Worm (Caenorhabditis elegans) whole organism, early embryonic: ENCODE data around the gene srh-203.
"Not testable (repeated sequence)": the region's sequence is repeated elsewhere in the genome, so short reads cannot be mapped to it uniquely, and the experiment has no call there.

Source experiments
- B0310.2 ChIP-seq: sonication (generic microtip); optimal IDR thresholded peaks from 2 replicates; lab custom pipeline; 2016; ENCODE audit warnings: mild to moderate bottlenecking, missing genetic modification characterization, missing compliant biosample characterization
- F13C5.2 ChIP-seq: sonication (generic microtip); optimal IDR thresholded peaks from 2 replicates; lab custom pipeline; 2017; ENCODE audit warnings: mild to moderate bottlenecking, missing genetic modification characterization, inconsistent platforms, missing compliant biosample characterization
- aly-1 ChIP-seq: sonication (generic microtip); optimal IDR thresholded peaks from 2 replicates; lab custom pipeline; 2016; ENCODE audit warnings: missing genetic modification characterization, missing compliant biosample characterization
- ama-1 ChIP-seq: fragments of 150-350 bp; optimal IDR thresholded peaks from 2 replicates; lab custom pipeline; 2014
- ceh-13 ChIP-seq: fragments of 200-800 bp; sonication (Bioruptor generic); optimal IDR thresholded peaks from 2 replicates; lab custom pipeline; 2018; ENCODE audit warnings: mild to moderate bottlenecking, missing genetic modification characterization, missing compliant biosample characterization
- ceh-36 ChIP-seq: sonication (generic microtip); optimal IDR thresholded peaks from 2 replicates; lab custom pipeline; 2016; ENCODE audit warnings: missing genetic modification characterization, inconsistent platforms, missing compliant biosample characterization
- ets-7 ChIP-seq: sonication (generic microtip); optimal IDR thresholded peaks from 2 replicates; lab custom pipeline; 2016; ENCODE audit warnings: missing genotype, missing genetic modification characterization, missing compliant biosample characterization
- flt-1 ChIP-seq: fragments of 200-800 bp; sonication (Bioruptor generic); IDR thresholded peaks from 2 replicates; pipeline ENCODE4 v1.3.6; 2022; ENCODE audit warnings: missing genetic modification characterization, missing compliant biosample characterization
- hmbx-1 ChIP-seq: sonication (generic microtip); optimal IDR thresholded peaks from 2 replicates; lab custom pipeline; 2016; ENCODE audit warnings: mild to moderate bottlenecking, missing genetic modification characterization, missing compliant biosample characterization
- hmg-4 ChIP-seq: fragments of 200-800 bp; sonication (Bioruptor generic); optimal IDR thresholded peaks from 2 replicates; lab custom pipeline; 2018; ENCODE audit warnings: mild to moderate bottlenecking, missing genetic modification characterization, missing compliant biosample characterization
- hnd-1 ChIP-seq: sonication (generic microtip); optimal IDR thresholded peaks from 2 replicates; lab custom pipeline; 2016; ENCODE audit warnings: missing genetic modification characterization, missing compliant biosample characterization
- pes-1 ChIP-seq: fragments of 200-800 bp; sonication (Bioruptor generic); IDR thresholded peaks from 2 replicates; pipeline ENCODE4 v1.3.6; 2022; ENCODE audit warnings: missing genetic modification reagents, missing genetic modification characterization, missing compliant biosample characterization
- scrt-1 ChIP-seq: fragments of 200-800 bp; sonication (Bioruptor generic); IDR thresholded peaks from 2 replicates; pipeline ENCODE4 v1.3.6; 2022; ENCODE audit warnings: missing genetic modification characterization, missing compliant biosample characterization
- sea-1 ChIP-seq: fragments of 200-800 bp; sonication (Bioruptor generic); conservative IDR thresholded peaks from 2 replicates; pipeline ENCODE4 v1.3.6; 2022; ENCODE audit warnings: missing genetic modification characterization, missing compliant biosample characterization
- tbx-11 ChIP-seq: fragments of 200-800 bp; sonication (Bioruptor generic); IDR thresholded peaks from 2 replicates; pipeline ENCODE4 v1.3.6; 2022; ENCODE audit warnings: missing genetic modification characterization, missing compliant biosample characterization
- tbx-37 ChIP-seq: fragments of 200-800 bp; sonication (Bioruptor generic); conservative IDR thresholded peaks from 2 replicates; pipeline ENCODE4 v1.3.6; 2022; ENCODE audit warnings: missing genetic modification reagents, missing genetic modification characterization, missing compliant biosample characterization
- tra-4 ChIP-seq: sonication (generic microtip); optimal IDR thresholded peaks from 2 replicates; lab custom pipeline; 2017; ENCODE audit warnings: missing genetic modification characterization, missing compliant biosample characterization

Gene srh-203

DNA sequence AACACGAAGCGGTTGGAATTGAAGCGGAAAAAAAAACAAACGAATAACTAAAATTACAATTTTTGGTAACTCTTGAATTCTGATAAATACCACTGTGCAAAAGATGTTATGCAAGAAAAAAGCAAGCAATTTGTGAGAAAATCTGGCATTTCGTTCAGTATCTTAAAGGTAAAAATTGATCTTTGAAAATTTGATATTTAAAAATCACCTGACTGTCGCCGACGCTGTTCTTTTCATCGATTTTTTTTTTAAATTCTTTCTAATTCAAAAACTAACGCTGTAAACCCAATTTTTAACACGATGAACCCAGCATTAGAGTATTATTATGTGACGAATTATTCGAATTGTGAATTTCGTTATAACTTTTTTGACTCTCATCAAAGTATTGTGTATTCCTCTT lies 17.6 kb upstream of the srh-203 start, which contains the start of gene srh-123:
Gene srh-123, plus strand, starts transcription at position 301 of the 400 bp plus-strand sequence.
- TF ChIP-seq hmbx-1 (tag; lab: Kevin White, UChicago) (no peak), B0310.2 (tag; lab: Kevin White, UChicago) (no peak), ama-1 (no peak), hmg-4 (GFP tag; lab: Kevin White, UChicago) (no peak), hnd-1 (tag; lab: Kevin White, UChicago) (no peak), sea-1 (no peak)

DNA sequence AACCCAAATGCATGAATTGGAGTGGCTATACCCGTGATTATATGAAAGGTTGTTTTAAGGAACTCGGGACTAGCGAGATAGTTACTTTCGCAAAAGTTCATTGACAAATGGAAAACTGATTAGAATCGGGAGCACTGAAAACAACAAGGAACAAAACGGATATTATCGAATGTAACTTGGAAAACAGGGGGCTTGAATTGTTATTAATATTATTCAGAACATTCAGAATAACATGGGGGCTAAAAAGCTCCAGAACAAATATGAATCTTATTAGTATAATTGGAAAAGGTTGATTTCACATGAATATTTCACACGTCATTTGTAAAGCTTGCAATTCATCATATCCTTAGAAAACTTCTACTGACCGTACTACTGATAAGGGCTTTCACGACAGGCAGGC lies 15.5 kb upstream of the srh-203 start, which contains the start of gene srh-235:
Gene srh-235, minus strand, starts transcription at position 101 of the 400 bp plus-strand sequence.
- TF ChIP-seq tbx-11 (GFP tag; lab: Robert Waterston, UW) = no peak
- no peak for TF ChIP-seq B0310.2 (tag; lab: Kevin White, UChicago)
- no peak for TF ChIP-seq aly-1 (tag; lab: Kevin White, UChicago)
- TF ChIP-seq F13C5.2 (tag; lab: Kevin White, UChicago) = no peak
- no peak for TF ChIP-seq flt-1

DNA sequence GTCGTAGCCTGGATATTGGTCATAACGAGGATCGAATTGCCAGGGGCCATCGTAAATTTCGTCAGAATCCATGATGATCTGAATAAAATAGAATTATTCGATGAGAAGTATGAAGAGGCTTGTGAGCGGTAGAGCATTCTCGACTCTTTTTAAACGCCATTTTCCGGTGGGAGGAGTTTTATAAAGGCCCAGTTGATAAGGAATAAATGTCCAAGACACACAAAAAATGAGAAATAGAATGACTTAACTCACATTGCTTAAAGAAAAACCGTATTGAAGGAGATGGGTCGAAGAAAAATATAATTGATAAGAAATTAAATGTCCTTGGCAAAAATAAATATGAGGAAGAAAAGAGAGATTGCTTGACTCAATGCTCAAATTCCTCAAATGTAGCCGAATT lies 13.1 kb upstream of the srh-203 start, which contains the start of gene F20E11.17:
Gene F20E11.17, minus strand, starts transcription at position 101 of the 400 bp plus-strand sequence.
- TF ChIP-seq tra-4 = no peak
- no peak for TF ChIP-seq F13C5.2 (tag; lab: Kevin White, UChicago)
- no peak for TF ChIP-seq hmbx-1 (tag; lab: Kevin White, UChicago)
- no peak for TF ChIP-seq B0310.2 (tag; lab: Kevin White, UChicago)
- TF ChIP-seq flt-1 = no peak
- no peak for TF ChIP-seq pes-1
- no peak for TF ChIP-seq ceh-36 (tag; lab: Kevin White, UChicago)
- TF ChIP-seq sea-1 = no peak
- TF ChIP-seq tbx-37 = no peak
- no peak for TF ChIP-seq aly-1 (tag; lab: Kevin White, UChicago)
- no peak for TF ChIP-seq hnd-1 (tag; lab: Kevin White, UChicago)
- no peak for TF ChIP-seq hmg-4 (GFP tag; lab: Kevin White, UChicago)
- TF ChIP-seq ama-1 = no peak
- TF ChIP-seq tbx-11 (GFP tag; lab: Robert Waterston, UW) = no peak
- TF ChIP-seq ets-7 (tag; lab: Kevin White, UChicago) = no peak

DNA sequence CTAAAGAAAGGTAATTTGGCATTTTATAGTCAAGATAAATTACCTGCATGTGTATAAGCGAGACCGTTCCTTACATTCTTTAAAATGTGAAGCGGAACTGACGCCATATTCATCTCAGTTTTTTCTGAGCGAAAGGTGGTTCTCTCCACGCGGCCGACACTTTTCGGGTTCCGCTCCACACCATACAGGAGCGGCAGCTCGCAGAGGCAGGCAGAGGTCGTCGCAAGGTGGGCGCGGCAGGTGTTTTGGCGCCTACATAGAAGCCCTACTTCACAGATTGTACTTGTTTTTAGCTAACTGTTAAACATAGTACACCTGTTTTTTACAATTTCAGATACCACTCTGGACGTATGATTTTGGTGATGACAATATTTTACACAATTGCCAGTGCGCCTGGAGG lies 11.8 kb upstream of the srh-203 start:
- TF ChIP-seq hnd-1 (tag; lab: Kevin White, UChicago) = no peak
- no peak for TF ChIP-seq F13C5.2 (tag; lab: Kevin White, UChicago)
- no peak for TF ChIP-seq tbx-11 (GFP tag; lab: Robert Waterston, UW)
- TF ChIP-seq tbx-37 = no peak
- TF ChIP-seq pes-1 = no peak
- TF ChIP-seq hmg-4 (GFP tag; lab: Kevin White, UChicago) = no peak
- TF ChIP-seq ama-1 = no peak
- TF ChIP-seq ceh-13 (GFP tag; lab: Kevin White, UChicago) = no peak
- TF ChIP-seq flt-1 = no peak

DNA sequence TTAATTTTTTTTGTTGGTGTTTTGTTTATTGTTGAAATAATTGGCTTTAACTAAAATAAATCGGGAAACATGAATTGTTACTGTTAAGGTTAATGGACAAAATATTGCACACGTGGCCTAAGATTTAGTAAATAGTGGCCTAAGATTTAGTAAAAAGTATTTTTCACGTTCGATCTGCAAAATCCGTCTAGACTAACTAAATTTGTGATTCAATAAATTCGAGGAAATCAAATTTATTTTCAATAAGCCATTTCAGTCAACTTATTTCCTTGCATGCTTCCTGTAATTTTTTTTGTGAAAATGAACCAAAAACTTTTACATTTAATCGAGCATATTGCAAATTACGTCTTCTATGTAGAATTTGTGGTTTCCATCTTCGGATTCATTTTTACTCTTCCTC lies 10.7 kb upstream of the srh-203 start, which contains the start of gene srw-72:
Gene srw-72, plus strand, starts transcription at position 301 of the 400 bp plus-strand sequence.
- TF ChIP-seq tra-4 (no peak), sea-1 (no peak), ama-1 (no peak), ceh-13 (GFP tag; lab: Kevin White, UChicago) (no peak), F13C5.2 (tag; lab: Kevin White, UChicago) (no peak), B0310.2 (tag; lab: Kevin White, UChicago) (no peak), flt-1 (no peak)

- not testable (repeated sequence) for TF ChIP-seq hnd-1 (tag; lab: Kevin White, UChicago); sea-1; aly-1 (tag; lab: Kevin White, UChicago)
Observed at ce11 chrV:17464278-17464677, 8.2 kb upstream of the srh-203 start, which contains the start of gene F20E11.7. TSS of gene F20E11.7 (plus strand) at chrV:17464578.

ce11 chrV:17460061-17460460 lies 4.0 kb upstream of the srh-203 start, which contains the start of gene srz-48:
TSS of gene srz-48 (minus strand) at chrV:17460161.
- TF ChIP-seq ceh-36 (tag; lab: Kevin White, UChicago) (no peak), ets-7 (tag; lab: Kevin White, UChicago) (no peak), sea-1 (no peak), hmg-4 (GFP tag; lab: Kevin White, UChicago) (no peak), ceh-13 (GFP tag; lab: Kevin White, UChicago) (no peak), aly-1 (tag; lab: Kevin White, UChicago) (no peak), pes-1 (no peak), F13C5.2 (tag; lab: Kevin White, UChicago) (no peak), tbx-37 (no peak), tra-4 (no peak), hmbx-1 (tag; lab: Kevin White, UChicago) (no peak), hnd-1 (tag; lab: Kevin White, UChicago) (no peak), B0310.2 (tag; lab: Kevin White, UChicago) (no peak), flt-1 (no peak), ama-1 (no peak), scrt-1 (GFP tag; lab: Robert Waterston, UW) (no peak), tbx-11 (GFP tag; lab: Robert Waterston, UW) (no peak)

ce11 chrV:17458069-17458468 lies 2.0 kb upstream of the srh-203 start, which contains the start of gene str-200:
TSS of gene str-200 (minus strand) at chrV:17458169.
- no peak for TF ChIP-seq pes-1
- no peak for TF ChIP-seq scrt-1 (GFP tag; lab: Robert Waterston, UW)
- no peak for TF ChIP-seq aly-1 (tag; lab: Kevin White, UChicago)
- TF ChIP-seq ets-7 (tag; lab: Kevin White, UChicago) = no peak
- TF ChIP-seq ama-1 = no peak
